Worm (Caenorhabditis elegans): ENCODE data around the gene F17C11.22.

ce11 chrV:10981113-10981512 lies 11.1 kb upstream of the F17C11.22 start, which contains the start of gene fig-1:
- TF ChIP-seq F13H6.1 (tag; optimal IDR thresholded peaks at IDR 0.05) = no peak
- no peak for TF ChIP-seq hlh-6 (tag; optimal IDR thresholded peaks at IDR 0.05)

Measured in whole organism, late embryonic.